Fruit fly (Drosophila melanogaster) whole organism, pupa: Measurements from ENCODE around the gene apn.

Experiments
- CG10348 ChIP-seq: fragments of 200-800 bp; sonication (Bioruptor generic); IDR thresholded peaks from 2 replicates; pipeline ENCODE4 v1.3.6; 2022; ENCODE audit warnings: missing biosample characterization, missing genetic modification characterization
- CG12605 ChIP-seq: fragments of 200-800 bp; sonication (Bioruptor generic); IDR thresholded peaks from 2 replicates; pipeline ENCODE4 v1.3.6; 2022; ENCODE audit warnings: missing biosample characterization, missing genetic modification characterization
- CG13204 ChIP-seq: fragments of 200-800 bp; sonication (Bioruptor generic); optimal IDR thresholded peaks from 2 replicates; lab custom pipeline; 2018; ENCODE audit warnings: missing biosample characterization, mild to moderate bottlenecking, missing genetic modification characterization, moderate library complexity
- CG14655 ChIP-seq: fragments of 200-800 bp; sonication (Bioruptor generic); optimal IDR thresholded peaks from 3 replicates; lab custom pipeline; 2017; ENCODE audit warnings: mild to moderate bottlenecking, missing biosample characterization, missing genetic modification reagents, missing genetic modification characterization
- CG15710 ChIP-seq: fragments of 200-800 bp; sonication (Bioruptor generic); optimal IDR thresholded peaks from 2 replicates; lab custom pipeline; 2018; ENCODE audit warnings: missing biosample characterization, mild to moderate bottlenecking, missing genetic modification characterization, moderate library complexity
- CG17806 ChIP-seq: fragments of 200-800 bp; sonication (Bioruptor generic); optimal IDR thresholded peaks from 2 replicates; lab custom pipeline; 2018; ENCODE audit warnings: missing biosample characterization, mild to moderate bottlenecking, missing genetic modification characterization, moderate library complexity
- CG32121 ChIP-seq: fragments of 200-800 bp; sonication (Bioruptor generic); IDR thresholded peaks from 2 replicates; pipeline ENCODE4 v1.3.6; 2022; ENCODE audit warnings: missing biosample characterization, missing genetic modification characterization
- CG34367 ChIP-seq: fragments of 200-800 bp; sonication (Bioruptor generic); optimal IDR thresholded peaks from 2 replicates; lab custom pipeline; 2018; ENCODE audit warnings: missing biosample characterization, mild to moderate bottlenecking, missing genetic modification characterization
- CG4496 ChIP-seq: fragments of 200-800 bp; sonication (Bioruptor generic); IDR thresholded peaks from 3 replicates; pipeline ENCODE4 v1.3.6; 2022; ENCODE audit warnings: missing biosample characterization, missing genetic modification characterization
- CG8159 ChIP-seq: fragments of 200-800 bp; sonication (Bioruptor generic); optimal IDR thresholded peaks from 3 replicates; lab custom pipeline; 2018; ENCODE audit warnings: missing biosample characterization, mild to moderate bottlenecking, missing genetic modification characterization, moderate library complexity
- CG8301 ChIP-seq: fragments of 200-800 bp; sonication (Bioruptor generic); optimal IDR thresholded peaks from 2 replicates; lab custom pipeline; 2018; ENCODE audit warnings: missing biosample characterization, mild to moderate bottlenecking, missing genetic modification characterization
- CG9948 ChIP-seq: fragments of 200-800 bp; sonication (Bioruptor generic); optimal IDR thresholded peaks from 2 replicates; lab custom pipeline; 2018; ENCODE audit warnings: missing biosample characterization, mild to moderate bottlenecking, missing genetic modification characterization, moderate library complexity
- D1 ChIP-seq: fragments of 200-800 bp; sonication (Bioruptor generic); optimal IDR thresholded peaks from 2 replicates; lab custom pipeline; 2018; ENCODE audit warnings: missing biosample characterization, mild to moderate bottlenecking, missing genetic modification characterization, moderate library complexity
- EcR ChIP-seq: fragments of 200-800 bp; sonication (Bioruptor generic); optimal IDR thresholded peaks from 3 replicates; lab custom pipeline; 2019; ENCODE audit warnings: missing biosample characterization, missing genetic modification characterization, mild to moderate bottlenecking, moderate library complexity, missing genetic modification reagents
- Ets98B ChIP-seq: fragments of 200-800 bp; sonication (Bioruptor generic); IDR thresholded peaks from 2 replicates; pipeline ENCODE4 v1.3.6; 2022; ENCODE audit warnings: missing biosample characterization, missing genetic modification characterization
- Pif1A ChIP-seq: fragments of 200-800 bp; sonication (Bioruptor generic); optimal IDR thresholded peaks from 3 replicates; lab custom pipeline; 2016; ENCODE audit warnings: missing biosample characterization, missing genetic modification characterization
- Pif1B ChIP-seq: fragments of 200-800 bp; sonication (Bioruptor generic); optimal IDR thresholded peaks from 3 replicates; lab custom pipeline; 2016; ENCODE audit warnings: missing biosample characterization, missing genetic modification characterization
- Snoo ChIP-seq: fragments of 200-800 bp; sonication (Bioruptor generic); optimal IDR thresholded peaks from 3 replicates; lab custom pipeline; 2017; ENCODE audit warnings: missing biosample characterization, mild to moderate bottlenecking, missing genetic modification characterization, inconsistent platforms
- fd96Ca ChIP-seq: fragments of 200-800 bp; sonication (Bioruptor generic); IDR thresholded peaks from 3 replicates; pipeline ENCODE4 v1.3.6; 2022; ENCODE audit warnings: missing biosample characterization, missing genetic modification characterization
- gl ChIP-seq: fragments of 200-800 bp; sonication (Bioruptor generic); optimal IDR thresholded peaks from 2 replicates; lab custom pipeline; 2018; ENCODE audit warnings: missing biosample characterization, mild to moderate bottlenecking, missing genetic modification characterization
- rn ChIP-seq: fragments of 200-800 bp; sonication (Bioruptor generic); IDR thresholded peaks from 2 replicates; pipeline ENCODE4 v1.3.6; 2022; ENCODE audit warnings: missing biosample characterization, missing genetic modification characterization

The apn gene

DNA sequence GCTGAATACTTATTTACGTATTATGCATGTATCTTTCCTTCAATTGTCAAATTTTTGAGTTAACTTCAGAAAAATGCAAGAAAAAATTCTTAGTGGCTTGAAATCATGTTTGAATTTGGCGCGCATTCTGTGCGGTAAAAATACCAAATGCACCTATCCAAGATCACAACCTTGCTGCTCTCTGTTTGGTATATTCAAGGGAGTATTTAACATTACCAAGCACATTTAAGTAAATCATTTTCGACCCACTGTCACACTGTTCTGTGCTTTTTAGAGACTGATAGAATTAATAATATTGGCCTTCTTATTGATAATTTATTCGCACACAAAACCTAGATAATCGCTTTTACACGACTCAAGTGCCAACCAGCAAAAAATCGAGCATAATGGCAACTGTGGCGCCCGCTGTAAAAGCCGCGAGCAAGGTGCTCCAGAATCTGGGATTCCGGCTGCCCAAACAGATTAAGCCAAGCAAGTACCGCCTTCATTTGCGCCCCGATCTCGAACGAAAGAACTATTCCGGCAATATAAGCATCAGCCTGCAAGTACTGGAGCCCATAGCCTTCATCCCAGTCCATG, 20.6 kb upstream of the apn start:
- TF ChIP-seq EcR (GFP tag; lab: Kevin White, UChicago) = no peak
- no peak for TF ChIP-seq CG9948
- no peak for TF ChIP-seq CG14655 (GFP tag; lab: Kevin White, UChicago)
- no peak for TF ChIP-seq fd96Ca (GFP tag; lab: Robert Waterston, UW)
- TF ChIP-seq CG32121 = no peak
- TF ChIP-seq Ets98B (GFP tag; lab: Robert Waterston, UW) = no peak
- TF ChIP-seq CG34367 (tag; lab: Kevin White, UChicago) = no peak
- no peak for TF ChIP-seq CG8159 (tag; lab: Kevin White, UChicago)
- no peak for TF ChIP-seq CG8301 (tag; lab: Kevin White, UChicago)
- TF ChIP-seq Snoo = no peak
- TF ChIP-seq Pif1A = no peak
- TF ChIP-seq CG12605 = no peak
- no peak for TF ChIP-seq D1 (tag; lab: Kevin White, UChicago)
- TF ChIP-seq CG10348 (GFP tag; lab: Robert Waterston, UW) = no peak
- TF ChIP-seq Pif1B = no peak
- no peak for TF ChIP-seq CG15710 (tag; lab: Kevin White, UChicago)
- TF ChIP-seq CG13204 (GFP tag; lab: Kevin White, UChicago) = no peak
- no peak for TF ChIP-seq CG17806 (tag; lab: Kevin White, UChicago)
- no peak for TF ChIP-seq gl
- TF ChIP-seq rn (GFP tag; lab: Robert Waterston, UW) = no peak

- no peak for TF ChIP-seq CG4496 (GFP tag; lab: Robert Waterston, UW)
- no peak for TF ChIP-seq CG17806 (tag; lab: Kevin White, UChicago)
- TF ChIP-seq CG14655 (GFP tag; lab: Kevin White, UChicago) = no peak
- TF ChIP-seq D1 (tag; lab: Kevin White, UChicago) = no peak
- no peak for TF ChIP-seq EcR (GFP tag; lab: Kevin White, UChicago)
- no peak for TF ChIP-seq CG32121
These were observed 18.0 kb upstream of the apn start for dm6 chr3R:13306595-13306994.

DNA sequence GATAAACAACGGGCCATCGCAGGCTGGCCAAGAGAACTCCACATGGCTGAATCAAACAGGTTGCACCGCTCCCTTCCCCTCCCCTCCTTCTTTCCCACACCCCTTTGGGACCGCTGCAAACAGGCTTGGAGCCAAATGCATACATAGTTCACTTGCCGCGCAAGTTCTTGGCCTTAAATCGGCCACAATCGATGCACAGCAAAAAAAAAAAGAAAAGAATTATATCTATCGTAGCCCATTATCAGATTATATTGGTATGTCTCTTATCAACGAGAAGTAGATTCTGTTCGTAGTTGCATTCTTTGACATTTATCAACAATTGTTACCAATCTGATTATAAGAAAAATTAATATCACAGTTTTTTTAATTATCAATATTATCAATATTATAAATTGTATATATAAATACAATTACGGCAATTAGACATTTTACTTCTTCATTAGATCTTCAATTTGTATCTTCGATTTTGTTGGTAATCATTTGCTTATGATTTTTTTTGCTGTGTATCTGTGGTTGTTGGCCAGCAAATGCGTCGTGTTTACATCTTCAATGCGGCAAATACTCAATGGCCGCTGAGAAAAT, 16.8 kb upstream of the apn start:
- TF ChIP-seq EcR (GFP tag; lab: Kevin White, UChicago) (peak; percentile 55), CG8301 (tag; lab: Kevin White, UChicago) (peak; percentile 88), CG9948 (peak; percentile 90), gl (peak; percentile 11), CG17806 (tag; lab: Kevin White, UChicago) (peak; percentile 82), CG4496 (GFP tag; lab: Robert Waterston, UW) (peak; percentile 51; the same call in 1 of the 3 replicates), Snoo (peak; percentile 84), CG8159 (tag; lab: Kevin White, UChicago) (peak; percentile 91), CG34367 (tag; lab: Kevin White, UChicago) (peak; percentile 77), rn (GFP tag; lab: Robert Waterston, UW) (no peak), CG32121 (no peak), Ets98B (GFP tag; lab: Robert Waterston, UW) (peak; percentile 45), fd96Ca (GFP tag; lab: Robert Waterston, UW) (no peak; the same call in 1 of the 3 replicates), Pif1A (peak; percentile 62), D1 (tag; lab: Kevin White, UChicago) (peak; percentile 73), CG15710 (tag; lab: Kevin White, UChicago) (peak; percentile 84), CG12605 (peak; percentile 65), CG14655 (GFP tag; lab: Kevin White, UChicago) (peak; percentile 96), CG13204 (GFP tag; lab: Kevin White, UChicago) (peak; percentile 58), Pif1B (peak; percentile 68), CG10348 (GFP tag; lab: Robert Waterston, UW) (no peak)

DNA sequence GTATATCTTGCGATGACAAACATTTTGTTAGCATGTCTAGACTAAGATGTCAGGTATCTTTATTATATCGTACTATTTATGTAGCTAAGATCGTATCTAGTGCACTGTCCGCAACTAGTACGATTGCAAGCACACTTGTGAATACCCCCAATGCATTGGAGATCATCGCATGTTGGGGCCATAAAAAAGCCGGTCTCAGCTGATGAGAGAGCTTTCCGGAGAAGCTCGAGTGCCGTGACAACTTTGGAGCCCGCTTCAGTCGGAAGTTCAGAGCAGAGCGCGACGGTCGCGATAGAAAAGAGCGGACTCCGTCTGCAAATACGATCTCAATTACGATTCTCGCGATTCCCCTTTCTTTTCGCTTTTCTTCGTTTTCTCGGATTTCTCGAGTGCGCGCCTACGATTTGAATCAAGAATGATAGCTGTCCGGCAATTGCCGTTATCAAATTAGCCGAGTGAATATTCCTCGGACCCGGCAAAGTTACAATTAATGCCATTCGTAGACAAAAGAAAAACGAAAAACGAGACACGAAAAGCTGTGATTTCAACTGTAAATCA, 16.0 kb upstream of the apn start:
- TF ChIP-seq Pif1A (no peak), fd96Ca (GFP tag; lab: Robert Waterston, UW) (peak; percentile 29; the same call in 1 of the 3 replicates), CG4496 (GFP tag; lab: Robert Waterston, UW) (peak; percentile 83), Snoo (no peak), CG15710 (tag; lab: Kevin White, UChicago) (no peak), CG17806 (tag; lab: Kevin White, UChicago) (no peak), CG14655 (GFP tag; lab: Kevin White, UChicago) (no peak), Ets98B (GFP tag; lab: Robert Waterston, UW) (no peak; the same call in 1 of the 2 replicates), Pif1B (no peak), gl (no peak), CG32121 (no peak), CG12605 (no peak), CG9948 (no peak), rn (GFP tag; lab: Robert Waterston, UW) (no peak), EcR (GFP tag; lab: Kevin White, UChicago) (no peak), CG8301 (tag; lab: Kevin White, UChicago) (no peak)

- TF ChIP-seq CG17806 (tag; lab: Kevin White, UChicago) = no peak
These were observed 14.5 kb upstream of the apn start, which contains the start of gene CG43208 for dm6 chr3R:13303126-13303525. Gene CG43208 (plus strand): TSS chr3R:13303426.

- TF ChIP-seq Snoo (no peak), gl (no peak), Pif1B (no peak), fd96Ca (GFP tag; lab: Robert Waterston, UW) (no peak), Ets98B (GFP tag; lab: Robert Waterston, UW) (no peak), CG8159 (tag; lab: Kevin White, UChicago) (no peak), EcR (GFP tag; lab: Kevin White, UChicago) (no peak), CG12605 (no peak), Pif1A (no peak), rn (GFP tag; lab: Robert Waterston, UW) (no peak), CG15710 (tag; lab: Kevin White, UChicago) (no peak), CG8301 (tag; lab: Kevin White, UChicago) (no peak), CG10348 (GFP tag; lab: Robert Waterston, UW) (no peak), D1 (tag; lab: Kevin White, UChicago) (no peak), CG32121 (no peak), CG14655 (GFP tag; lab: Kevin White, UChicago) (no peak), CG9948 (no peak), CG17806 (tag; lab: Kevin White, UChicago) (no peak), CG4496 (GFP tag; lab: Robert Waterston, UW) (no peak)
These were observed 13.7 kb upstream of the apn start, which contains the start of gene CG32473 for dm6 chr3R:13302348-13302747. Gene CG32473 (plus strand): TSS chr3R:13302648.
